Fruit fly (Drosophila melanogaster): ENCODE measurements around the gene CG11841.

CG11841 gene

dm6 chr3R:29063207-29063920 lies 12.5 kb downstream of the CG11841 start (continued):
- TF ChIP-seq ato (GFP tag; IDR thresholded peaks at IDR 0.05; ENCODE audit: partially characterized antibody): no peak
- no peak for TF ChIP-seq hkb (optimal IDR thresholded peaks at IDR 0.05)
- no peak for TF ChIP-seq hkb (GFP tag; IDR thresholded peaks at IDR 0.05)
- peak; percentile 31 for TF ChIP-seq eyg (GFP tag; optimal IDR thresholded peaks at IDR 0.05)
- TF ChIP-seq CG10274 (GFP tag; optimal IDR thresholded peaks at IDR 0.05): peak; percentile 21
- TF ChIP-seq ewg (GFP tag; optimal IDR thresholded peaks at IDR 0.05): peak; percentile 12
- TF ChIP-seq CG8281 (tag; optimal IDR thresholded peaks at IDR 0.05): peak; percentile 44
- no peak for TF ChIP-seq Stat92E (GFP tag; optimal IDR thresholded peaks at IDR 0.05)
- TF ChIP-seq Oaz (GFP tag; IDR thresholded peaks at IDR 0.05): no peak
- TF ChIP-seq CG43689 (GFP tag; IDR thresholded peaks at IDR 0.05): no peak
- no peak for TF ChIP-seq sob (GFP tag; IDR thresholded peaks at IDR 0.05)
- peak; percentile 87 for TF ChIP-seq CG15269 (tag; optimal IDR thresholded peaks at IDR 0.05)
- TF ChIP-seq Xrp1 (GFP tag; IDR thresholded peaks at IDR 0.05): no peak
- peak; percentile 70 for TF ChIP-seq bcd (GFP tag; optimal IDR thresholded peaks at IDR 0.05)
- TF ChIP-seq pros (GFP tag; optimal IDR thresholded peaks at IDR 0.05): no peak
- TF ChIP-seq tna (GFP tag; IDR thresholded peaks at IDR 0.05; ENCODE audit: partially characterized antibody): no peak
- TF ChIP-seq sim (GFP tag; IDR thresholded peaks at IDR 0.05): no peak
- TF ChIP-seq kah (GFP tag; optimal IDR thresholded peaks at IDR 0.05): peak; percentile 25
- TF ChIP-seq ara (GFP tag; IDR thresholded peaks at IDR 0.05): no peak
- TF ChIP-seq NC2β (GFP tag; optimal IDR thresholded peaks at IDR 0.05): peak; percentile 4
- no peak for TF ChIP-seq CG32532 (GFP tag; IDR thresholded peaks at IDR 0.05)
- no peak for TF ChIP-seq NC2α (GFP tag; optimal IDR thresholded peaks at IDR 0.05)
- peak; percentile 24 for TF ChIP-seq disco-r (GFP tag; optimal IDR thresholded peaks at IDR 0.05)
- TF ChIP-seq p53 (GFP tag; optimal IDR thresholded peaks at IDR 0.05): no peak
- no peak; the same call in 2 of the 3 replicates for TF ChIP-seq CG7357 (GFP tag; IDR thresholded peaks at IDR 0.05)
- TF ChIP-seq Scr (GFP tag; IDR thresholded peaks at IDR 0.05; ENCODE audit: partially characterized antibody): no peak
- no peak for TF ChIP-seq nau (GFP tag; optimal IDR thresholded peaks at IDR 0.05)
- TF ChIP-seq CG7271 (tag; optimal IDR thresholded peaks at IDR 0.05): no peak
- peak; percentile 19 for TF ChIP-seq gfzf (GFP tag; optimal IDR thresholded peaks at IDR 0.05)
- peak; percentile 63 for TF ChIP-seq gro (GFP tag; optimal IDR thresholded peaks at IDR 0.05)
- no peak for TF ChIP-seq Ptx1 (GFP tag; IDR thresholded peaks at IDR 0.05)
- peak; percentile 64 for TF ChIP-seq odd (GFP tag; optimal IDR thresholded peaks at IDR 0.05)
- TF ChIP-seq eve (GFP tag; optimal IDR thresholded peaks at IDR 0.05): no peak
- TF ChIP-seq CG7928 (GFP tag; optimal IDR thresholded peaks at IDR 0.05): peak; percentile 64
- no peak for TF ChIP-seq CG14050 (GFP tag; IDR thresholded peaks at IDR 0.05)
- TF ChIP-seq CG10431 (GFP tag; optimal IDR thresholded peaks at IDR 0.05): peak; percentile 68
- no peak for TF ChIP-seq trh (GFP tag; optimal IDR thresholded peaks at IDR 0.05)
- TF ChIP-seq CG6175 (GFP tag; IDR thresholded peaks at IDR 0.05): no peak
- TF ChIP-seq Drgx (GFP tag; IDR thresholded peaks at IDR 0.05): no peak
- TF ChIP-seq Ets97D (GFP tag; optimal IDR thresholded peaks at IDR 0.05): peak; percentile 86
- TF ChIP-seq mirr (GFP tag; optimal IDR thresholded peaks at IDR 0.05): peak; percentile 47
- TF ChIP-seq CG12769 (tag; optimal IDR thresholded peaks at IDR 0.05): peak; percentile 61
- peak; percentile 70 for TF ChIP-seq CG4328 (GFP tag; optimal IDR thresholded peaks at IDR 0.05)
- peak; percentile 77 for TF ChIP-seq CG4617 (GFP tag; optimal IDR thresholded peaks at IDR 0.05; ENCODE audit: borderline replicate concordance)
- TF ChIP-seq CG12299 (tag; optimal IDR thresholded peaks at IDR 0.05): peak; percentile 66
- peak; percentile 75 for TF ChIP-seq Hmr (GFP tag; optimal IDR thresholded peaks at IDR 0.05)
- no peak for TF ChIP-seq Dref (GFP tag; IDR thresholded peaks at IDR 0.05)
- no peak for TF ChIP-seq Adf1 (GFP tag; IDR thresholded peaks at IDR 0.05)
- TF ChIP-seq Hr78 (GFP tag; optimal IDR thresholded peaks at IDR 0.05): no peak
- TF ChIP-seq Dp (GFP tag; optimal IDR thresholded peaks at IDR 0.05): peak; percentile 18
